Worm (Caenorhabditis elegans): ENCODE data around the gene F56D6.12.

F56D6.12 gene

ce11 chrIV:3894004-3894480 lies 13.9 kb upstream of the F56D6.12 start, which contains the start of gene F56D6.8:
F56D6.8 (minus strand) TSS chrIV:3894430.
- TF ChIP-seq hlh-30 (tag; optimal IDR thresholded peaks at IDR 0.05; ENCODE audit: insufficient read depth) (no peak), ref-2 (tag; optimal IDR thresholded peaks at IDR 0.05) (no peak), che-1 (tag; optimal IDR thresholded peaks at IDR 0.05) (no peak), fkh-6 (tag; optimal IDR thresholded peaks at IDR 0.05) (no peak), Y22D7AL.16 (tag; optimal IDR thresholded peaks at IDR 0.05) (no peak), lim-6 (tag; optimal IDR thresholded peaks at IDR 0.05) (no peak), nhr-232 (tag; optimal IDR thresholded peaks at IDR 0.05) (no peak), pros-1 (tag; optimal IDR thresholded peaks at IDR 0.05) (no peak), unc-3 (GFP tag; conservative IDR thresholded peaks at IDR 0.05) (no peak), unc-3 (tag; optimal IDR thresholded peaks at IDR 0.05) (no peak), ceh-48 (tag; optimal IDR thresholded peaks at IDR 0.05) (no peak), hlh-13 (GFP tag; optimal IDR thresholded peaks at IDR 0.05) (no peak), dmd-4 (tag; optimal IDR thresholded peaks at IDR 0.05; ENCODE audit: borderline replicate concordance) (no peak), gmeb-2 (tag; optimal IDR thresholded peaks at IDR 0.05) (no peak), hlh-6 (tag; optimal IDR thresholded peaks at IDR 0.05) (no peak), nhr-11 (tag; optimal IDR thresholded peaks at IDR 0.05) (no peak), ceh-19 (GFP tag; optimal IDR thresholded peaks at IDR 0.05) (no peak)

ce11 chrIV:3894770-3895169 lies 13.2 kb upstream of the F56D6.12 start, which contains the start of gene dct-8:
dct-8 (plus strand) TSS chrIV:3895070.
- TF ChIP-seq ahr-1 (tag; optimal IDR thresholded peaks at IDR 0.05) (no peak), ceh-2 (tag; optimal IDR thresholded peaks at IDR 0.05) (no peak), ceh-45 (GFP tag; IDR thresholded peaks at IDR 0.05) (no peak), dve-1 (tag; optimal IDR thresholded peaks at IDR 0.05) (no peak), odd-2 (tag; optimal IDR thresholded peaks at IDR 0.05) (no peak), lim-6 (tag; optimal IDR thresholded peaks at IDR 0.05) (no peak), ceh-19 (GFP tag; optimal IDR thresholded peaks at IDR 0.05) (no peak), ceh-6 (GFP tag; optimal IDR thresholded peaks at IDR 0.05) (no peak), sox-2 (GFP tag; IDR thresholded peaks at IDR 0.05) (no peak), pros-1 (tag; optimal IDR thresholded peaks at IDR 0.05) (no peak), elt-2 (tag; optimal IDR thresholded peaks at IDR 0.05) (no peak), zip-5 (tag; optimal IDR thresholded peaks at IDR 0.05) (no peak), elt-4 (tag; optimal IDR thresholded peaks at IDR 0.05) (no peak)

ce11 chrIV:3899719-3900554 lies 8.0 kb upstream of the F56D6.12 start, which contains the start of gene srz-62:
srz-62 (plus strand) TSS chrIV:3900504.
- TF ChIP-seq K02D7.2 (tag; optimal IDR thresholded peaks at IDR 0.05) (no peak), pqm-1 (tag; optimal IDR thresholded peaks at IDR 0.05) (peak; percentile 82), elt-2 (tag; optimal IDR thresholded peaks at IDR 0.05) (peak; percentile 100), zip-5 (tag; optimal IDR thresholded peaks at IDR 0.05) (peak; percentile 20), sox-2 (GFP tag; IDR thresholded peaks at IDR 0.05) (no peak)

ce11 chrIV:3902955-3903354 lies 5.0 kb upstream of the F56D6.12 start, which contains the start of gene F56D6.6:
F56D6.6 (plus strand) TSS chrIV:3903255.
- TF ChIP-seq C08G9.2 (tag; optimal IDR thresholded peaks at IDR 0.05) (no peak), ceh-22 (tag; optimal IDR thresholded peaks at IDR 0.05) (no peak), gmeb-2 (tag; optimal IDR thresholded peaks at IDR 0.05) (no peak)

- TF ChIP-seq ahr-1 (tag; optimal IDR thresholded peaks at IDR 0.05) = no peak
- TF ChIP-seq unc-42 (tag; optimal IDR thresholded peaks at IDR 0.05) = no peak
- TF ChIP-seq unc-86 (tag; optimal IDR thresholded peaks at IDR 0.05) = no peak
Measured at ce11 chrIV:3904620-3905019, 3.3 kb upstream of the F56D6.12 start, which contains the start of gene F56D6.21. F56D6.21 (plus strand) TSS chrIV:3904920.

Data from whole organism, late embryonic.